Fruit fly (Drosophila melanogaster): ENCODE results near the gene yip7.

Gene yip7

DNA sequence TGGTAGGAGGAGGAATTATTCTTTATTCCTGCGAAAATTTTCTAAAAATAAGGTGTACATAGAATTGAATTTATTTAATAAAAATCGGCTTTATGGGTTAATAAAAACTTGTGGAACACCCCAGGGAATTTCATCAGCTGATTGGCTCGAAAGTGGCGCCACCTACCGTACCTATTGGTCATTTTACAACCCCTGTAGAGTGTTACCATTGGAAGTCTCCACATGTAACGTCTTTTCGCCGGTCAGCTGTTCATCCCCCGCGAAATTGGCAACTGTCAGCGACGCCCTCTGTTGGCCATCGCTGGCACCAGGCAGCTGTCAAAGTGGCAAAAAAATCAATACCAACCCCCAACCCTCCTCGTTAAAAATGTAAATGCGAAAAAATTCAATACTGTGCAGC lies 47.5 kb downstream of the yip7 start, which contains the start of gene CG13293 (continued):
- no peak for TF ChIP-seq HLH3B (GFP tag; IDR thresholded peaks at IDR 0.05)
- TF ChIP-seq Pdp1 (GFP tag; optimal IDR thresholded peaks at IDR 0.05) = no peak
- TF ChIP-seq emc (GFP tag; optimal IDR thresholded peaks at IDR 0.05) = no peak
- TF ChIP-seq sqz (GFP tag; optimal IDR thresholded peaks at IDR 0.05) = peak; percentile 69
- TF ChIP-seq fu2 (GFP tag; optimal IDR thresholded peaks at IDR 0.05) = no peak
- TF ChIP-seq sens-2 (GFP tag; IDR thresholded peaks at IDR 0.05) = no peak
- no peak for TF ChIP-seq ewg (GFP tag; optimal IDR thresholded peaks at IDR 0.05)
- no peak for TF ChIP-seq CG11723 (GFP tag; optimal IDR thresholded peaks at IDR 0.05)
- no peak for TF ChIP-seq hbn (GFP tag; IDR thresholded peaks at IDR 0.05; ENCODE audit: partially characterized antibody)
- TF ChIP-seq E2f2 (GFP tag; IDR thresholded peaks at IDR 0.05) = no peak
- no peak for TF ChIP-seq so (GFP tag; IDR thresholded peaks at IDR 0.05)
- TF ChIP-seq CG32767 (GFP tag; IDR thresholded peaks at IDR 0.05) = no peak
- TF ChIP-seq ara (GFP tag; IDR thresholded peaks at IDR 0.05) = no peak
- no peak for TF ChIP-seq odd (GFP tag; optimal IDR thresholded peaks at IDR 0.05)
- TF ChIP-seq Hand (GFP tag; optimal IDR thresholded peaks at IDR 0.05) = no peak
- no peak for TF ChIP-seq CG4404 (GFP tag; IDR thresholded peaks at IDR 0.05)
- no peak for TF ChIP-seq ato (GFP tag; IDR thresholded peaks at IDR 0.05; ENCODE audit: partially characterized antibody)
- TF ChIP-seq Lim3 (GFP tag; IDR thresholded peaks at IDR 0.05) = no peak
- TF ChIP-seq Dip3 (GFP tag; optimal IDR thresholded peaks at IDR 0.05) = no peak
- no peak for TF ChIP-seq phol (tag; optimal IDR thresholded peaks at IDR 0.05)
- TF ChIP-seq mld (GFP tag; IDR thresholded peaks at IDR 0.05; ENCODE audit: partially characterized antibody) = no peak
- peak; percentile 12 for TF ChIP-seq CG11504 (tag; optimal IDR thresholded peaks at IDR 0.05)
- TF ChIP-seq gt (GFP tag; IDR thresholded peaks at IDR 0.05) = no peak
- TF ChIP-seq NFAT (GFP tag; IDR thresholded peaks at IDR 0.05) = 0 out of 2 replicates have a peak, but pooled peaks have one; percentile 21
- no peak for TF ChIP-seq B-H1 (GFP tag; IDR thresholded peaks at IDR 0.05)
- TF ChIP-seq stwl (tag; optimal IDR thresholded peaks at IDR 0.05) = peak; percentile 28
- no peak for TF ChIP-seq sna (GFP tag; IDR thresholded peaks at IDR 0.05; ENCODE audit: partially characterized antibody)
- TF ChIP-seq salm (tag; optimal IDR thresholded peaks at IDR 0.05) = no peak
- no peak for TF ChIP-seq CrebB (tag; optimal IDR thresholded peaks at IDR 0.05)
- no peak for TF ChIP-seq CG9215 (GFP tag; IDR thresholded peaks at IDR 0.05)
- TF ChIP-seq luna (GFP tag; optimal IDR thresholded peaks at IDR 0.05) = no peak
- TF ChIP-seq Sox100B (GFP tag; optimal IDR thresholded peaks at IDR 0.05) = no peak
- TF ChIP-seq CG8359 (GFP tag; optimal IDR thresholded peaks at IDR 0.05; ENCODE audit: borderline replicate concordance) = no peak
- TF ChIP-seq CG5180 (GFP tag; optimal IDR thresholded peaks at IDR 0.05) = no peak
- TF ChIP-seq Scr (GFP tag; IDR thresholded peaks at IDR 0.05; ENCODE audit: partially characterized antibody) = no peak
- no peak for TF ChIP-seq cg (GFP tag; optimal IDR thresholded peaks at IDR 0.05)
- TF ChIP-seq HLHmδ (GFP tag; optimal IDR thresholded peaks at IDR 0.05) = peak; percentile 25
- TF ChIP-seq Mes4 (GFP tag; optimal IDR thresholded peaks at IDR 0.05) = no peak
- no peak for TF ChIP-seq CG9609 (GFP tag; optimal IDR thresholded peaks at IDR 0.05)
- TF ChIP-seq CG34422 (GFP tag; IDR thresholded peaks at IDR 0.05) = no peak; the same call in 2 of the 3 replicates
- no peak for TF ChIP-seq mirr (GFP tag; optimal IDR thresholded peaks at IDR 0.05)
- no peak for TF ChIP-seq CG16815 (GFP tag; optimal IDR thresholded peaks at IDR 0.05)
- peak; percentile 5 for TF ChIP-seq CG17829 (tag; optimal IDR thresholded peaks at IDR 0.05)
- TF ChIP-seq CG15601 (tag; optimal IDR thresholded peaks at IDR 0.05) = no peak
- TF ChIP-seq CG8924 (tag; optimal IDR thresholded peaks at IDR 0.05) = no peak
- no peak for TF ChIP-seq shn (GFP tag; optimal IDR thresholded peaks at IDR 0.05)
- TF ChIP-seq Xbp1 (GFP tag; optimal IDR thresholded peaks at IDR 0.05) = no peak
- TF ChIP-seq C15 (GFP tag; IDR thresholded peaks at IDR 0.05) = no peak
- no peak for TF ChIP-seq da (GFP tag; optimal IDR thresholded peaks at IDR 0.05)
- TF ChIP-seq disco-r (GFP tag; optimal IDR thresholded peaks at IDR 0.05) = no peak
- TF ChIP-seq Jarid2 (GFP tag; optimal IDR thresholded peaks at IDR 0.05) = no peak
